Fruit fly (Drosophila melanogaster): Measurements from ENCODE around the gene CG32267.
A peak's percentile ranks its signal among the peaks of the same experiment; 100 is the strongest.

Gene CG32267

dm6 chr3L:3455555-3455939 is 16.4 kb downstream of the CG32267 start:
- TF ChIP-seq usp (GFP tag; optimal IDR thresholded peaks at IDR 0.05) (no peak), EcR (GFP tag; optimal IDR thresholded peaks at IDR 0.05) (no peak), Dll (optimal IDR thresholded peaks at IDR 0.05) (no peak), pan (optimal IDR thresholded peaks at IDR 0.05) (no peak), psq (optimal IDR thresholded peaks at IDR 0.05) (no peak), CG8478 (optimal IDR thresholded peaks at IDR 0.05) (no peak)

dm6 chr3L:3454921-3455554 is 16.9 kb downstream of the CG32267 start:
- TF ChIP-seq Dll (optimal IDR thresholded peaks at IDR 0.05) = no peak
- TF ChIP-seq psq (optimal IDR thresholded peaks at IDR 0.05) = no peak
- no peak for TF ChIP-seq pan (optimal IDR thresholded peaks at IDR 0.05)
- no peak for TF ChIP-seq CG8478 (optimal IDR thresholded peaks at IDR 0.05)
- TF ChIP-seq EcR (GFP tag; optimal IDR thresholded peaks at IDR 0.05) = no peak
- no peak for TF ChIP-seq usp (GFP tag; optimal IDR thresholded peaks at IDR 0.05)

dm6 chr3L:3454430-3454829 is 17.5 kb downstream of the CG32267 start:
- TF ChIP-seq CG8478 (optimal IDR thresholded peaks at IDR 0.05) = no peak
- no peak for TF ChIP-seq EcR (GFP tag; optimal IDR thresholded peaks at IDR 0.05)
- no peak for TF ChIP-seq Dll (optimal IDR thresholded peaks at IDR 0.05)
- TF ChIP-seq pan (optimal IDR thresholded peaks at IDR 0.05) = no peak
- no peak for TF ChIP-seq psq (optimal IDR thresholded peaks at IDR 0.05)
- TF ChIP-seq usp (GFP tag; optimal IDR thresholded peaks at IDR 0.05) = no peak

dm6 chr3L:3452684-3453083 is 19.2 kb downstream of the CG32267 start:
- TF ChIP-seq CG8478 (optimal IDR thresholded peaks at IDR 0.05) (no peak), usp (GFP tag; optimal IDR thresholded peaks at IDR 0.05) (no peak), psq (optimal IDR thresholded peaks at IDR 0.05) (no peak), EcR (GFP tag; optimal IDR thresholded peaks at IDR 0.05) (no peak), Dll (optimal IDR thresholded peaks at IDR 0.05) (no peak), pan (optimal IDR thresholded peaks at IDR 0.05) (no peak)

dm6 chr3L:3451774-3452173 is 20.1 kb downstream of the CG32267 start:
- no peak for TF ChIP-seq EcR (GFP tag; optimal IDR thresholded peaks at IDR 0.05)
- TF ChIP-seq usp (GFP tag; optimal IDR thresholded peaks at IDR 0.05) = no peak
- no peak for TF ChIP-seq Dll (optimal IDR thresholded peaks at IDR 0.05)
- TF ChIP-seq psq (optimal IDR thresholded peaks at IDR 0.05) = no peak
- no peak for TF ChIP-seq CG8478 (optimal IDR thresholded peaks at IDR 0.05)
- TF ChIP-seq pan (optimal IDR thresholded peaks at IDR 0.05) = no peak

dm6 chr3L:3450410-3450809 is 21.5 kb downstream of the CG32267 start:
- no peak for TF ChIP-seq psq (optimal IDR thresholded peaks at IDR 0.05)
- TF ChIP-seq pan (optimal IDR thresholded peaks at IDR 0.05) = peak; percentile 84
- TF ChIP-seq usp (GFP tag; optimal IDR thresholded peaks at IDR 0.05) = no peak
- TF ChIP-seq EcR (GFP tag; optimal IDR thresholded peaks at IDR 0.05) = no peak
- no peak for TF ChIP-seq CG8478 (optimal IDR thresholded peaks at IDR 0.05)

dm6 chr3L:3449680-3450079 is 22.2 kb downstream of the CG32267 start:
- TF ChIP-seq EcR (GFP tag; optimal IDR thresholded peaks at IDR 0.05) (no peak), pan (optimal IDR thresholded peaks at IDR 0.05) (no peak), usp (GFP tag; optimal IDR thresholded peaks at IDR 0.05) (no peak), CG8478 (optimal IDR thresholded peaks at IDR 0.05) (no peak), Dll (optimal IDR thresholded peaks at IDR 0.05) (no peak), psq (optimal IDR thresholded peaks at IDR 0.05) (no peak)

dm6 chr3L:3447948-3448526 is 23.9 kb downstream of the CG32267 start:
- TF ChIP-seq EcR (GFP tag; optimal IDR thresholded peaks at IDR 0.05) (peak in 1 of 2 experiments; percentile 40), CG8478 (optimal IDR thresholded peaks at IDR 0.05) (no peak)

- no peak for TF ChIP-seq Dll (optimal IDR thresholded peaks at IDR 0.05)
- no peak for TF ChIP-seq usp (GFP tag; optimal IDR thresholded peaks at IDR 0.05)
- no peak for TF ChIP-seq pan (optimal IDR thresholded peaks at IDR 0.05)
- no peak for TF ChIP-seq CG8478 (optimal IDR thresholded peaks at IDR 0.05)
- TF ChIP-seq EcR (GFP tag; optimal IDR thresholded peaks at IDR 0.05) = no peak
Measured at dm6 chr3L:3444246-3444785, 27.6 kb downstream of the CG32267 start.

- TF ChIP-seq psq (optimal IDR thresholded peaks at IDR 0.05) (no peak), EcR (GFP tag; optimal IDR thresholded peaks at IDR 0.05) (no peak), usp (GFP tag; optimal IDR thresholded peaks at IDR 0.05) (no peak), Dll (optimal IDR thresholded peaks at IDR 0.05) (no peak), pan (optimal IDR thresholded peaks at IDR 0.05) (no peak)
Measured at dm6 chr3L:3442751-3443524, 29.0 kb downstream of the CG32267 start.

dm6 chr3L:3441763-3442673 is 29.9 kb downstream of the CG32267 start:
- no peak for TF ChIP-seq EcR (GFP tag; optimal IDR thresholded peaks at IDR 0.05)
- no peak for TF ChIP-seq usp (GFP tag; optimal IDR thresholded peaks at IDR 0.05)
- TF ChIP-seq psq (optimal IDR thresholded peaks at IDR 0.05) = no peak
- TF ChIP-seq Dll (optimal IDR thresholded peaks at IDR 0.05) = no peak
- TF ChIP-seq CG8478 (optimal IDR thresholded peaks at IDR 0.05) = no peak
- TF ChIP-seq pan (optimal IDR thresholded peaks at IDR 0.05) = no peak
